Fruit fly (Drosophila melanogaster) whole organism, prepupa: ENCODE results near the gene Ost48.
A peak's percentile ranks its signal among the peaks of the same experiment; 100 is the strongest.

Source experiments
- Blimp-1 ChIP-seq: fragments of 200-800 bp; sonication (Bioruptor generic); optimal IDR thresholded peaks from 3 replicates; lab custom pipeline; 2017; ENCODE audit warnings: missing biosample characterization, missing genetic modification characterization, mild to moderate bottlenecking, moderate library complexity, missing genetic modification reagents
- CG10669 ChIP-seq: fragments of 200-800 bp; sonication (Bioruptor generic); optimal IDR thresholded peaks from 3 replicates; lab custom pipeline; 2018; ENCODE audit warnings: missing biosample characterization, mild to moderate bottlenecking, missing genetic modification characterization, moderate library complexity
- CG11294 ChIP-seq: fragments of 200-800 bp; sonication (Bioruptor generic); IDR thresholded peaks from 2 replicates; pipeline ENCODE4 v1.3.6; 2022; ENCODE audit warnings: missing biosample characterization, missing genetic modification characterization
- CG15336 ChIP-seq: fragments of 200-800 bp; sonication (Bioruptor generic); IDR thresholded peaks from 2 replicates; pipeline ENCODE4 v1.3.6; 2022; ENCODE audit warnings: missing biosample characterization, missing genetic modification characterization
- CG16779 ChIP-seq: fragments of 200-800 bp; sonication (Bioruptor generic); optimal IDR thresholded peaks from 3 replicates; lab custom pipeline; 2017; ENCODE audit warnings: missing biosample characterization, mild to moderate bottlenecking, missing genetic modification characterization
- CG3032 ChIP-seq: fragments of 200-800 bp; optimal IDR thresholded peaks from 2 replicates; lab custom pipeline; 2019; ENCODE audit warnings: missing biosample characterization, mild to moderate bottlenecking, missing genetic modification characterization, moderate library complexity
- CG31627 ChIP-seq: fragments of 200-800 bp; sonication (Bioruptor generic); optimal IDR thresholded peaks from 3 replicates; lab custom pipeline; 2016; ENCODE audit warnings: missing biosample characterization, missing genetic modification characterization
- CG32006 ChIP-seq: fragments of 200-800 bp; sonication (Bioruptor generic); optimal IDR thresholded peaks from 3 replicates; lab custom pipeline; 2017; ENCODE audit warnings: missing biosample characterization, mild to moderate bottlenecking, missing genetic modification characterization
- CG34406 ChIP-seq: fragments of 200-800 bp; sonication (Bioruptor generic); optimal IDR thresholded peaks from 3 replicates; lab custom pipeline; 2016; ENCODE audit warnings: missing biosample characterization, missing genetic modification characterization
- CG3919 ChIP-seq: fragments of 200-800 bp; sonication (Bioruptor generic); optimal IDR thresholded peaks from 3 replicates; lab custom pipeline; 2016; ENCODE audit warnings: missing biosample characterization, missing genetic modification characterization
- CG4318 ChIP-seq: fragments of 200-800 bp; sonication (Bioruptor generic); optimal IDR thresholded peaks from 3 replicates; lab custom pipeline; 2017; ENCODE audit warnings: missing biosample characterization, mild to moderate bottlenecking, missing genetic modification characterization
- CG6163 ChIP-seq: fragments of 200-800 bp; sonication (Bioruptor generic); IDR thresholded peaks from 3 replicates; pipeline ENCODE4 v1.3.6; 2022; ENCODE audit warnings: missing biosample characterization, missing genetic modification characterization
- CG6792 ChIP-seq: fragments of 200-800 bp; sonication (Bioruptor generic); optimal IDR thresholded peaks from 3 replicates; lab custom pipeline; 2016; ENCODE audit warnings: missing biosample characterization, missing genetic modification characterization
- CG6808 ChIP-seq: fragments of 200-800 bp; sonication (Bioruptor generic); optimal IDR thresholded peaks from 3 replicates; lab custom pipeline; 2017; ENCODE audit warnings: missing biosample characterization, missing genetic modification characterization, mild to moderate bottlenecking, moderate library complexity, missing genetic modification reagents
- CG6854 ChIP-seq: fragments of 200-800 bp; sonication (Bioruptor generic); optimal IDR thresholded peaks from 2 replicates; lab custom pipeline; 2017; ENCODE audit warnings: missing biosample characterization, mild to moderate bottlenecking, missing genetic modification characterization
- CG8119 ChIP-seq: fragments of 200-800 bp; sonication (Bioruptor generic); IDR thresholded peaks from 3 replicates; pipeline ENCODE4 v1.3.6; 2022; ENCODE audit warnings: missing biosample characterization, missing genetic modification characterization
- CG8632 ChIP-seq: fragments of 200-800 bp; sonication (Bioruptor generic); optimal IDR thresholded peaks from 3 replicates; lab custom pipeline; 2016; ENCODE audit warnings: missing biosample characterization, missing genetic modification characterization
- Eip75B ChIP-seq: fragments of 200-800 bp; sonication (Bioruptor generic); optimal IDR thresholded peaks from 3 replicates; lab custom pipeline; 2016; ENCODE audit warnings: missing biosample characterization, missing genetic modification characterization
- Eip78C ChIP-seq: fragments of 200-800 bp; sonication (Bioruptor generic); peaks from one replicate; lab custom pipeline; 2016; ENCODE audit warnings: missing biosample characterization, missing genetic modification characterization
- Ets21C ChIP-seq: fragments of 200-800 bp; sonication (Bioruptor generic); optimal IDR thresholded peaks from 3 replicates; lab custom pipeline; 2016; ENCODE audit warnings: missing biosample characterization, missing genetic modification characterization
- Ets96B ChIP-seq: fragments of 200-800 bp; optimal IDR thresholded peaks from 2 replicates; lab custom pipeline; 2019; ENCODE audit warnings: missing biosample characterization, mild to moderate bottlenecking, missing genetic modification characterization, moderate library complexity
- Lpt ChIP-seq: fragments of 200-800 bp; sonication (Bioruptor generic); optimal IDR thresholded peaks from 3 replicates; lab custom pipeline; 2016; ENCODE audit warnings: missing biosample characterization, missing genetic modification characterization
- Met ChIP-seq: fragments of 200-800 bp; sonication (Bioruptor generic); optimal IDR thresholded peaks from 3 replicates; lab custom pipeline; 2016; ENCODE audit warnings: missing biosample characterization, missing genetic modification characterization
- OdsH ChIP-seq: fragments of 200-800 bp; sonication (Bioruptor generic); optimal IDR thresholded peaks from 3 replicates; lab custom pipeline; 2016; ENCODE audit warnings: missing biosample characterization, missing genetic modification characterization
- Sox14 ChIP-seq: fragments of 200-800 bp; sonication (Bioruptor generic); optimal IDR thresholded peaks from 3 replicates; lab custom pipeline; 2016; ENCODE audit warnings: missing biosample characterization, missing genetic modification characterization
- Sox15 ChIP-seq: fragments of 200-800 bp; sonication (Bioruptor generic); optimal IDR thresholded peaks from 3 replicates; lab custom pipeline; 2016; ENCODE audit warnings: missing biosample characterization, missing genetic modification characterization
- achi ChIP-seq: fragments of 200-800 bp; sonication (Bioruptor generic); optimal IDR thresholded peaks from 3 replicates; lab custom pipeline; 2016; ENCODE audit warnings: missing biosample characterization, missing genetic modification characterization
- acj6 ChIP-seq: fragments of 200-800 bp; sonication (Bioruptor generic); optimal IDR thresholded peaks from 3 replicates; lab custom pipeline; 2016; ENCODE audit warnings: missing biosample characterization, missing genetic modification characterization
- cyc ChIP-seq: fragments of 200-800 bp; sonication (Bioruptor generic); optimal IDR thresholded peaks from 3 replicates; lab custom pipeline; 2016; ENCODE audit warnings: missing biosample characterization, missing genetic modification characterization
- dsx ChIP-seq: fragments of 200-800 bp; optimal IDR thresholded peaks from 3 replicates; lab custom pipeline; 2019; ENCODE audit warnings: missing biosample characterization, mild to moderate bottlenecking, missing genetic modification characterization, moderate library complexity; ENCODE audit not compliant: poor library complexity, severe bottlenecking
- eg ChIP-seq: fragments of 200-800 bp; sonication (Bioruptor generic); IDR thresholded peaks from 3 replicates; pipeline ENCODE4 v1.3.6; 2022; ENCODE audit warnings: missing biosample characterization, missing genetic modification characterization
- esn ChIP-seq: fragments of 200-800 bp; sonication (Bioruptor generic); optimal IDR thresholded peaks from 2 replicates; lab custom pipeline; 2016; ENCODE audit warnings: missing biosample characterization, mild to moderate bottlenecking, missing genetic modification characterization, moderate library complexity
- fkh ChIP-seq: fragments of 200-800 bp; sonication (Bioruptor generic); optimal IDR thresholded peaks from 3 replicates; lab custom pipeline; 2017; ENCODE audit warnings: missing biosample characterization, mild to moderate bottlenecking, missing genetic modification characterization, moderate library complexity
- net ChIP-seq: fragments of 200-800 bp; sonication (Bioruptor generic); optimal IDR thresholded peaks from 3 replicates; lab custom pipeline; 2016; ENCODE audit warnings: missing biosample characterization, missing genetic modification characterization
- salr ChIP-seq, 2 experiments: fragments of 200-800 bp; sonication (Bioruptor generic); optimal IDR thresholded peaks; 3 replicates each; lab custom pipeline; 2016 to 2018; ENCODE audit warnings: missing biosample characterization in 2 of 2, missing genetic modification characterization in 2 of 2, mild to moderate bottlenecking in 1 of 2
- svp ChIP-seq: fragments of 200-800 bp; sonication (Bioruptor generic); peaks from one replicate; lab custom pipeline; 2016; ENCODE audit warnings: missing biosample characterization, missing genetic modification characterization
- topi ChIP-seq: fragments of 200-800 bp; sonication (Bioruptor generic); optimal IDR thresholded peaks from 3 replicates; lab custom pipeline; 2016; ENCODE audit warnings: missing biosample characterization, missing genetic modification characterization
- vri ChIP-seq: fragments of 200-800 bp; sonication (Bioruptor generic); optimal IDR thresholded peaks from 3 replicates; lab custom pipeline; 2016; ENCODE audit warnings: missing biosample characterization, mild to moderate bottlenecking, missing genetic modification characterization

The Ost48 gene

dm6 chrX:9120828-9121754, 37.2 kb downstream of the Ost48 start (continued):
- TF ChIP-seq vri (GFP tag; lab: Kevin White, UChicago): peak; percentile 33
- no peak for TF ChIP-seq CG4318
- TF ChIP-seq Met: peak; percentile 62
- TF ChIP-seq OdsH: peak; percentile 35
- peak; percentile 40 for TF ChIP-seq Sox14 (GFP tag; lab: Kevin White, UChicago)
- TF ChIP-seq CG31627 (GFP tag; lab: Kevin White, UChicago): peak; percentile 25
- no peak for TF ChIP-seq salr (GFP tag; optimal IDR thresholded peaks at IDR 0.05; lab: Kevin White, UChicago)
- peak; percentile 26 for TF ChIP-seq fkh
- TF ChIP-seq net (GFP tag; lab: Kevin White, UChicago): no peak
- TF ChIP-seq Blimp-1: no peak
- TF ChIP-seq Eip78C (GFP tag; lab: Kevin White, UChicago): peak; percentile 83
- peak; percentile 60 for TF ChIP-seq CG15336 (GFP tag; lab: Robert Waterston, UW)
- peak; percentile 8 for TF ChIP-seq CG34406 (GFP tag; lab: Kevin White, UChicago)
- peak; percentile 44 for TF ChIP-seq cyc (GFP tag; lab: Kevin White, UChicago)
- TF ChIP-seq CG8632: no peak
- TF ChIP-seq Lpt (GFP tag; lab: Kevin White, UChicago): no peak
- no peak for TF ChIP-seq CG3032 (tag; lab: Kevin White, UChicago)
- TF ChIP-seq acj6 (GFP tag; lab: Kevin White, UChicago): peak; percentile 18
- peak; percentile 50; the same call in 1 of the 3 replicates for TF ChIP-seq eg (GFP tag; lab: Robert Waterston, UW)
- TF ChIP-seq CG6792: peak; percentile 4
- peak; percentile 30 for TF ChIP-seq CG10669
- peak; percentile 44 for TF ChIP-seq esn (GFP tag; lab: Kevin White, UChicago)
- peak; percentile 27 for TF ChIP-seq CG32006
- TF ChIP-seq topi (GFP tag; lab: Kevin White, UChicago): peak; percentile 56
- TF ChIP-seq, all 60 proteins: peak for 36

- TF ChIP-seq CG15336 (GFP tag; lab: Robert Waterston, UW) (no peak), acj6 (GFP tag; lab: Kevin White, UChicago) (no peak), svp (GFP tag; lab: Kevin White, UChicago) (peak; percentile 53), CG11294 (GFP tag; lab: Robert Waterston, UW) (no peak), Eip78C (GFP tag; lab: Kevin White, UChicago) (peak; percentile 49), Ets21C (GFP tag; lab: Kevin White, UChicago) (no peak), CG6808 (GFP tag; lab: Kevin White, UChicago) (no peak), Blimp-1 (no peak), CG6792 (no peak), CG34406 (GFP tag; lab: Kevin White, UChicago) (no peak), fkh (no peak), Met (no peak), esn (GFP tag; lab: Kevin White, UChicago) (no peak), net (GFP tag; lab: Kevin White, UChicago) (no peak), Eip75B (no peak), CG3032 (tag; lab: Kevin White, UChicago) (no peak), CG3919 (GFP tag; lab: Kevin White, UChicago) (peak; percentile 2), Sox15 (GFP tag; lab: Kevin White, UChicago) (no peak), CG8119 (GFP tag; lab: Robert Waterston, UW) (no peak), CG4318 (no peak), CG32006 (peak; percentile 32), CG6854 (GFP tag; lab: Kevin White, UChicago) (no peak), topi (GFP tag; lab: Kevin White, UChicago) (no peak), CG16779 (no peak), achi (GFP tag; lab: Kevin White, UChicago) (no peak), CG8632 (no peak), dsx (GFP tag; lab: Kevin White, UChicago) (no peak), Ets96B (tag; lab: Kevin White, UChicago) (no peak), CG6163 (GFP tag; lab: Robert Waterston, UW) (0 out of 3 replicates have a peak, but pooled peaks have one; percentile 25), Sox14 (GFP tag; lab: Kevin White, UChicago) (no peak)
- TF ChIP-seq, all 60 proteins: peak for 5
These were observed 38.5 kb downstream of the Ost48 start for dm6 chrX:9119671-9120364.
